Worm (Caenorhabditis elegans) whole organism, young adult: Measurements from ENCODE around the gene F35F10.13.

Experiments used
- B0035.1 ChIP-seq: sonication (generic microtip); optimal IDR thresholded peaks from 2 replicates; lab custom pipeline; 2016; ENCODE audit warnings: missing genetic modification characterization, mild to moderate bottlenecking, missing compliant biosample characterization, missing genotype, missing genetic modification reagents
- C17E4.6 ChIP-seq: fragments of 200-800 bp; sonication (Bioruptor generic); IDR thresholded peaks from 2 replicates; pipeline ENCODE4 v1.3.6; 2022; ENCODE audit warnings: missing genetic modification reagents, missing genetic modification characterization, missing compliant biosample characterization
- D2030.7 ChIP-seq: fragments of 200-800 bp; sonication (Bioruptor generic); IDR thresholded peaks from 2 replicates; pipeline ENCODE4 v1.3.6; 2022; ENCODE audit warnings: missing genetic modification reagents, missing genetic modification characterization, missing compliant biosample characterization
- F57A8.1 ChIP-seq: fragments of 200-800 bp; sonication (Bioruptor generic); optimal IDR thresholded peaks from 2 replicates; lab custom pipeline; 2018; ENCODE audit warnings: mild to moderate bottlenecking, missing genetic modification characterization, moderate library complexity, missing compliant biosample characterization
- K12H6.12 ChIP-seq: fragments of 200-800 bp; sonication (Bioruptor generic); optimal IDR thresholded peaks from 2 replicates; lab custom pipeline; 2018; ENCODE audit warnings: mild to moderate bottlenecking, missing genetic modification characterization, missing compliant biosample characterization
- ZK185.1 ChIP-seq: sonication (generic microtip); optimal IDR thresholded peaks from 2 replicates; lab custom pipeline; 2016; ENCODE audit warnings: mild to moderate bottlenecking, missing genetic modification characterization, missing compliant biosample characterization; ENCODE audit not compliant: poor library complexity, severe bottlenecking
- akir-1 ChIP-seq: fragments of 200-800 bp; sonication (Bioruptor generic); optimal IDR thresholded peaks from 2 replicates; lab custom pipeline; 2018; ENCODE audit warnings: mild to moderate bottlenecking, missing genetic modification characterization, moderate library complexity, missing compliant biosample characterization
- aptf-3 ChIP-seq: fragments of 200-800 bp; sonication (Bioruptor generic); IDR thresholded peaks from 2 replicates; pipeline ENCODE4 v1.3.6; 2022; ENCODE audit warnings: missing genetic modification characterization, missing compliant biosample characterization
- athp-1 ChIP-seq: sonication (generic microtip); optimal IDR thresholded peaks from 2 replicates; lab custom pipeline; 2017; ENCODE audit warnings: mild to moderate bottlenecking, missing genetic modification characterization, missing compliant biosample characterization
- attf-3 ChIP-seq: fragments of 200-800 bp; sonication (Bioruptor generic); conservative IDR thresholded peaks from 2 replicates; pipeline ENCODE4 v1.3.6; 2022; ENCODE audit warnings: missing genetic modification reagents, missing genetic modification characterization, missing compliant biosample characterization
- ceh-91 ChIP-seq: fragments of 200-800 bp; sonication (Bioruptor generic); IDR thresholded peaks from 2 replicates; pipeline ENCODE4 v1.3.6; 2022; ENCODE audit warnings: missing genetic modification reagents, missing genetic modification characterization, missing compliant biosample characterization
- gei-17 ChIP-seq: fragments of 200-800 bp; sonication (Bioruptor generic); optimal IDR thresholded peaks from 2 replicates; lab custom pipeline; 2018; ENCODE audit warnings: mild to moderate bottlenecking, missing genetic modification characterization, missing compliant biosample characterization
- him-1 ChIP-seq: sonication (generic microtip); optimal IDR thresholded peaks from 2 replicates; lab custom pipeline; 2016; ENCODE audit warnings: missing genotype, missing genetic modification reagents, missing genetic modification characterization, missing compliant biosample characterization
- hlh-12 ChIP-seq: sonication (generic microtip); optimal IDR thresholded peaks from 2 replicates; lab custom pipeline; 2016; ENCODE audit warnings: missing genetic modification characterization, missing compliant biosample characterization
- hmg-1.2 ChIP-seq: fragments of 200-800 bp; sonication (Bioruptor generic); IDR thresholded peaks from 2 replicates; pipeline ENCODE4 v1.3.6; 2022; ENCODE audit warnings: missing genetic modification reagents, missing genetic modification characterization, missing compliant biosample characterization
- hsf-1 ChIP-seq: fragments of 200-800 bp; sonication (Bioruptor generic); IDR thresholded peaks from 2 replicates; pipeline ENCODE4 v1.3.6; 2022; ENCODE audit warnings: missing genetic modification reagents, missing genetic modification characterization, missing compliant biosample characterization
- lir-1 ChIP-seq: fragments of 200-800 bp; sonication (Bioruptor generic); conservative IDR thresholded peaks from 2 replicates; pipeline ENCODE4 v1.3.6; 2022; ENCODE audit warnings: missing genetic modification reagents, missing genetic modification characterization, missing compliant biosample characterization
- madf-8 ChIP-seq: fragments of 200-800 bp; sonication (Bioruptor generic); conservative IDR thresholded peaks from 2 replicates; pipeline ENCODE4 v1.3.6; 2022; ENCODE audit warnings: missing genetic modification reagents, missing genetic modification characterization, missing compliant biosample characterization
- nfya-2 ChIP-seq: fragments of 200-800 bp; sonication (Bioruptor generic); IDR thresholded peaks from 2 replicates; pipeline ENCODE4 v1.3.6; 2022; ENCODE audit warnings: missing genetic modification reagents, missing genetic modification characterization, missing compliant biosample characterization
- nfyb-1 ChIP-seq: fragments of 200-800 bp; sonication (Bioruptor generic); IDR thresholded peaks from 2 replicates; pipeline ENCODE4 v1.3.6; 2022; ENCODE audit warnings: missing genetic modification reagents, missing genetic modification characterization, missing compliant biosample characterization
- nhr-120 ChIP-seq: fragments of 200-800 bp; sonication (Bioruptor generic); IDR thresholded peaks from 2 replicates; pipeline ENCODE4 v1.3.6; 2022; ENCODE audit warnings: missing genetic modification characterization, missing compliant biosample characterization
- nhr-90 ChIP-seq: sonication (generic microtip); optimal IDR thresholded peaks from 2 replicates; lab custom pipeline; 2016; ENCODE audit warnings: missing genotype, mild to moderate bottlenecking, missing genetic modification characterization, missing compliant biosample characterization
- pha-4 ChIP-seq: fragments of 150-350 bp; sonication (generic microtip); optimal IDR thresholded peaks from 2 replicates; lab custom pipeline; 2014; ENCODE audit warnings: missing biosample characterization, missing genetic modification reagents, missing genetic modification characterization
- rec-8 ChIP-seq, 2 experiments: sonication (generic microtip); optimal IDR thresholded peaks; 2 replicates each; lab custom pipeline; 2016; ENCODE audit warnings: mild to moderate bottlenecking in 2 of 2, missing genetic modification characterization in 2 of 2, missing genetic modification reagents in 2 of 2, missing genotype in 2 of 2, missing biosample characterization in 1 of 2, missing compliant biosample characterization in 1 of 2, moderate library complexity in 1 of 2
- repo-1 ChIP-seq: sonication (generic microtip); optimal IDR thresholded peaks from 2 replicates; lab custom pipeline; 2017; ENCODE audit warnings: mild to moderate bottlenecking, missing genetic modification characterization, missing compliant biosample characterization
- rpc-1 ChIP-seq, 2 experiments: fragments of 150-350 bp in 1 of 2; sonication (generic microtip) in 1 of 2; optimal IDR thresholded peaks; 2 replicates each; lab custom pipeline; 2014 to 2018; ENCODE audit warnings: missing biosample characterization in 1 of 2, missing genetic modification characterization in 1 of 2, missing genetic modification reagents in 1 of 2, missing genotype in 1 of 2
- sdz-38 ChIP-seq: sonication (generic microtip); optimal IDR thresholded peaks from 2 replicates; lab custom pipeline; 2016; ENCODE audit warnings: missing genotype, missing genetic modification characterization, missing compliant biosample characterization
- snpc-1.3 ChIP-seq: sonication (generic microtip); optimal IDR thresholded peaks from 2 replicates; lab custom pipeline; 2017; ENCODE audit warnings: missing genetic modification characterization, mild to moderate bottlenecking, missing compliant biosample characterization, antibody characterized with exemption, moderate library complexity, missing genotype, missing genetic modification reagents; ENCODE audit not compliant: insufficient read depth
- somi-1 ChIP-seq: fragments of 200-800 bp; sonication (Bioruptor generic); optimal IDR thresholded peaks from 2 replicates; lab custom pipeline; 2018; ENCODE audit warnings: mild to moderate bottlenecking, missing genetic modification characterization, missing compliant biosample characterization
- tbx-9 ChIP-seq: sonication (generic microtip); optimal IDR thresholded peaks from 2 replicates; lab custom pipeline; 2016; ENCODE audit warnings: borderline replicate concordance, missing genetic modification characterization, inconsistent platforms, missing compliant biosample characterization
- unc-130 ChIP-seq: sonication (generic microtip); optimal IDR thresholded peaks from 2 replicates; lab custom pipeline; 2016; ENCODE audit warnings: missing genetic modification reagents, missing genetic modification characterization, missing compliant biosample characterization
- ztf-25 ChIP-seq: fragments of 200-800 bp; sonication (Bioruptor generic); IDR thresholded peaks from 2 replicates; pipeline ENCODE4 v1.3.6; 2022; ENCODE audit warnings: missing genetic modification reagents, missing genetic modification characterization, missing compliant biosample characterization

The F35F10.13 gene

DNA sequence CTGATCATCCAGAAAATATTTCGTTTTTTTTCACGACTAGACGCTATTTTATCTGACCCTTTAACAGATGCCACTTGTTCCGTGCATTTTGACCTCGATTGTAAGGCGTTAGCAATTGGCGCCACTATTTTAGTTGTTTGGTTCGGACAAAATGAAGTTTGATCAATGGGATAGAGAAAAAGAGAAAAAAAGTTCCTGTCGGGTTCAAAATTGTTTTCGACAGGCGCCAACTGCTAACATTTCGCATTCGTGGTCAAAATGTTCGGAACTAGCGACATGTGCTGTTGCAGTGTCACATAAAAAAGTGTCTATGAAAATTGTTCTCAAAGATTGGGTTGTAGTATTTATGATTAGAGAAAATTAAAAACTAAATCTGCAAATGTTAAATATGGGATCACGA, 28.6 kb upstream of the F35F10.13 start:
- TF ChIP-seq him-1 (tag; lab: Kevin White, UChicago), result no peak
- no peak for TF ChIP-seq nhr-90 (tag; lab: Kevin White, UChicago)
- no peak for TF ChIP-seq ceh-91
- no peak for TF ChIP-seq pha-4
- no peak for TF ChIP-seq athp-1 (tag; lab: Kevin White, UChicago)
- TF ChIP-seq repo-1, result no peak
- no peak for TF ChIP-seq lir-1
- TF ChIP-seq rec-8 (tag; optimal IDR thresholded peaks at IDR 0.05; lab: Kevin White, UChicago), result no peak
- no peak for TF ChIP-seq madf-8 (GFP tag; lab: Robert Waterston, UW)
- no peak for TF ChIP-seq D2030.7
- no peak for TF ChIP-seq attf-3 (GFP tag; lab: Robert Waterston, UW)
- TF ChIP-seq B0035.1 (tag; lab: Kevin White, UChicago), result no peak
- TF ChIP-seq somi-1 (GFP tag; lab: Kevin White, UChicago), result no peak
- TF ChIP-seq hsf-1 (GFP tag; lab: Robert Waterston, UW), result no peak
- no peak for TF ChIP-seq rpc-1 (optimal IDR thresholded peaks at IDR 0.05; lab: Kevin White, UChicago)
- TF ChIP-seq rpc-1 (tag; optimal IDR thresholded peaks at IDR 0.05; lab: Kevin White, UChicago), result no peak
- TF ChIP-seq K12H6.12 (tag; lab: Kevin White, UChicago), result no peak
- no peak for TF ChIP-seq snpc-1.3

DNA sequence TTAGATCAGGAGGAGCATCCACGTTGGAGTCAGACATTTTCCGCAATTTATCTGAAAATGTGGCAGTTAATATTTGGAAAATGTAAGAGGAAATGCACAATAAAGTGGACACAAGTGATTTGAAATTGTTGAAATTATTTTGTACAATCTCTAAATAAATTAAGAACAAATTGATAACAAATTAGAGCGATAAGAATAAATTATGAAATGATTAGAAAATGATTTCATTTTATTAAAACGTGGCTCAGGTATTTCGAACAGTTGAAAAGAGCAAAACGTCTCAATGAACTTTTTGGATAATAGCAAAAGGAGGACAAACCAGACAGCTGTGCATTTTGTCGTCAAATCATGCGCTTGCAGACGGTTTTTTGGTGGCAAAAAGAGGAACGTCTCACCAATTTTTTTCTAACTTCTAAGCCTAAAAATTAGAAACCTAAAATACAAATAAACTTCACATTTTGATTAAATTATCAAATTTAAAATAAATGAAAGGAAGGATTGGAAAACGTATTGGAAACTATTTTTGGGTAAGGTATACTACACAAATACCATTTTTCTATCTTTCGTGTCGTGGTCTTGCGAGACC, 27.7 kb upstream of the F35F10.13 start, which contains the start of gene fbxa-65:
Gene fbxa-65, minus strand, starts transcription at position 51 of the 586 bp plus-strand sequence.
- TF ChIP-seq nfyb-1 (GFP tag; lab: Robert Waterston, UW) (0 out of 2 replicates have a peak, but pooled peaks have one; percentile 45), nhr-120 (GFP tag; lab: Robert Waterston, UW) (no peak), F57A8.1 (no peak), akir-1 (GFP tag; lab: Kevin White, UChicago) (no peak), hmg-1.2 (GFP tag; lab: Robert Waterston, UW) (no peak), hlh-12 (no peak)
- TF ChIP-seq, all 124 proteins: peak for 1

DNA sequence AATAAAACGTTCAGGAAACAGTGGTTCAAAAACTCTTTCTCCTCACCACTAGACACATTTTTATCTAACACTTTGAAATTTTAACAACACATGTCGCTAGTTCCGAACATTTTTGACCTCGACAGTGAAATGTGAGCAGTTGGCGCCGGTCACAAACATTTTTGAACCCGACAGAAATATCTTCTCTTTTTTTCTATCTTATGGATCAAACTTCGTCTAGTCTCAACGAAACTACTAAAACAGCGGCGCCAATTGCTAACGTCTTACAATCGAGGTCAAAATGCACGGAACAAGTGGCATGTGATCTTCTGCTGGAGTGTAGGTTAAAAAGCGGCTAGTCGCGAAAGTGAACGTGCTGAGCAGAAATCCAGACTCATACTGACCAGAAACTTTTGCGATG, 25.1 kb upstream of the F35F10.13 start:
- TF ChIP-seq tbx-9 (tag; lab: Kevin White, UChicago) (no peak), ZK185.1 (no peak), sdz-38 (tag; lab: Kevin White, UChicago) (no peak), gei-17 (no peak), unc-130 (no peak), aptf-3 (no peak)

DNA sequence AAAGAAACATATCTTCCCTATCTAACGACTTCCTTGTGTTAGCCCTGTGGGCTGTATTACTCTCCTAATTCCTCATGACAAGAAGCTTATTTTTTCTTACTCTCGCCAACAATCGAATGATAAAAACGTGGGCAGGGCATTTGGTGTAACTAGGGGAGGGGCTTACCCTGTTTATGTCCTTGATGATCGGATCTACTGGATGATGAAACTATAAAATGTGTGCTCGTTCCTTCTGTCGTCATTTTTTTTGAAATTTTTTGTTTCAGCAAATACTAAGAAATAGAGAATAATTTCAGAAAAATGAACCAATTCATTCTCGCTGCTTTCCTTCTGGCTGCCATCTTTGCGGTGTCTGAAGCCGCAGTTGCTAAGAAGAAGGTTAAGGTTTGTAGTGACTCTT, 23.6 kb upstream of the F35F10.13 start, which contains the start of gene C17B7.3:
Gene C17B7.3, plus strand, starts transcription at position 301 of the 400 bp plus-strand sequence.
- TF ChIP-seq nfya-2 (GFP tag; lab: Robert Waterston, UW), result no peak
- TF ChIP-seq, all 124 proteins: peak for 0

DNA sequence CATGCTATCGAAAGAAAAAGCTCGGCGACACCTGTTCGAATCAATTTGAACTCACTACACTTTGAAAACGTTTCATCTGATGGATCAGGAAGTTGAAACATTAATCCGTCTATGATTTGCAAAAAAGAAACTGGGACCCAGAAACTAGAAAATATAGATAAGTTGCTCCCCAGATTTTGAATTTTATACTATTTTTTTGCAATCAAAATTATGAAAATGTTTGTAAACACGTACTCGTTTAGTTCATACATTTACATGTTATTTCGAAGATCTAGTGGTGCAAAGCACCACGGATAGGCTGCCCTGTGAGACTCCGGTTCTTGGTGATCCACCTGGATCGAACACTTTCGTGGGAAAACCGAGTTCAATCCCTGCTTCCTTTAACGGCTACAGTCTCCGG, 23.0 kb upstream of the F35F10.13 start, which contains the start of gene C17B7.10:
Gene C17B7.10, minus strand, starts transcription at position 101 of the 400 bp plus-strand sequence.
- TF ChIP-seq ztf-25 (GFP tag; lab: Robert Waterston, UW) (no peak), C17E4.6 (GFP tag; lab: Robert Waterston, UW) (0 out of 2 replicates have a peak, but pooled peaks have one; percentile 30)
